Worm (Caenorhabditis elegans) whole organism, L1 larva: Measurements from ENCODE around the gene T26G10.1.

Source experiments
- aha-1 ChIP-seq: fragments of 150-350 bp; optimal IDR thresholded peaks from 2 replicates; lab custom pipeline; 2014; ENCODE audit warnings: missing biosample characterization, missing genetic modification characterization
- aly-2 ChIP-seq: fragments of 150-350 bp; optimal IDR thresholded peaks from 2 replicates; lab custom pipeline; 2014; ENCODE audit warnings: missing biosample characterization, missing genetic modification characterization
- blmp-1 ChIP-seq: fragments of 150-350 bp; optimal IDR thresholded peaks from 2 replicates; lab custom pipeline; 2014; ENCODE audit warnings: missing biosample characterization, missing genetic modification characterization
- ceh-63 ChIP-seq: fragments of 200-800 bp; sonication (Bioruptor generic); optimal IDR thresholded peaks from 2 replicates; lab custom pipeline; 2018; ENCODE audit warnings: mild to moderate bottlenecking, missing genetic modification characterization, missing compliant biosample characterization
- ceh-82 ChIP-seq, 3 experiments: fragments of 150-350 bp in 1 of 3; sonication (generic microtip) in 2 of 3; optimal IDR thresholded peaks; 2 replicates each; lab custom pipeline; 2014 to 2017; ENCODE audit warnings: missing biosample characterization in 3 of 3, missing genetic modification characterization in 3 of 3
- dpl-1 ChIP-seq, 3 experiments: fragments of 150-350 bp in 2 of 3; sonication (generic microtip) in 1 of 3; optimal IDR thresholded peaks; 2 replicates each; lab custom pipeline; 2014 to 2017; ENCODE audit warnings: missing biosample characterization in 3 of 3, missing genetic modification characterization in 3 of 3, missing genetic modification reagents in 3 of 3
- efl-3 ChIP-seq: fragments of 200-800 bp; sonication (Bioruptor generic); optimal IDR thresholded peaks from 2 replicates; lab custom pipeline; 2018; ENCODE audit warnings: mild to moderate bottlenecking, missing genetic modification characterization, missing compliant biosample characterization
- egl-27 ChIP-seq, 2 experiments: fragments of 150-350 bp in 1 of 2; sonication (generic microtip); optimal IDR thresholded peaks; 3 replicates each; lab custom pipeline; 2017 to 2018; ENCODE audit warnings: missing biosample characterization in 2 of 2, missing genetic modification characterization in 2 of 2, missing genetic modification reagents in 2 of 2
- elt-3 ChIP-seq, 6 experiments: fragments of 150-350 bp in 1 of 6; sonication (generic microtip); optimal IDR thresholded peaks; 2 replicates each; lab custom pipeline; 2017 to 2018; ENCODE audit warnings: missing biosample characterization in 6 of 6, missing genetic modification characterization in 6 of 6, inconsistent platforms in 1 of 6
- fkh-10 ChIP-seq: sonication (generic microtip); optimal IDR thresholded peaks from 2 replicates; lab custom pipeline; 2017; ENCODE audit warnings: missing biosample characterization, missing genetic modification reagents, missing genetic modification characterization
- fos-1 ChIP-seq: fragments of 150-350 bp; optimal IDR thresholded peaks from 2 replicates; lab custom pipeline; 2014; ENCODE audit warnings: missing biosample characterization, missing genetic modification characterization
- hlh-4 ChIP-seq: sonication (generic microtip); optimal IDR thresholded peaks from 2 replicates; lab custom pipeline; 2016; ENCODE audit warnings: mild to moderate bottlenecking, missing genetic modification characterization, missing compliant biosample characterization
- isw-1 ChIP-seq: fragments of 200-800 bp; sonication (Bioruptor generic); IDR thresholded peaks from 2 replicates; pipeline ENCODE4 v1.3.6; 2022; ENCODE audit warnings: missing genetic modification characterization, missing compliant biosample characterization
- jun-1 ChIP-seq: fragments of 150-350 bp; optimal IDR thresholded peaks from 2 replicates; lab custom pipeline; 2014; ENCODE audit warnings: missing biosample characterization, missing genetic modification reagents, missing genetic modification characterization
- lin-15B ChIP-seq: fragments of 150-350 bp; sonication (generic microtip); optimal IDR thresholded peaks from 3 replicates; lab custom pipeline; 2014; ENCODE audit warnings: missing biosample characterization, missing genetic modification characterization
- mep-1 ChIP-seq: fragments of 150-350 bp; optimal IDR thresholded peaks from 2 replicates; lab custom pipeline; 2014; ENCODE audit warnings: missing biosample characterization, missing genetic modification characterization
- nhr-12 ChIP-seq: sonication (generic microtip); optimal IDR thresholded peaks from 2 replicates; lab custom pipeline; 2017; ENCODE audit warnings: missing biosample characterization, missing genetic modification characterization
- nhr-28 ChIP-seq: fragments of 150-350 bp; optimal IDR thresholded peaks from 2 replicates; lab custom pipeline; 2014; ENCODE audit warnings: missing biosample characterization, missing genetic modification characterization
- nhr-90 ChIP-seq: sonication (generic microtip); optimal IDR thresholded peaks from 2 replicates; lab custom pipeline; 2016; ENCODE audit warnings: mild to moderate bottlenecking, missing genetic modification characterization, missing compliant biosample characterization; ENCODE audit not compliant: poor library complexity
- unc-130 ChIP-seq: fragments of 150-350 bp; optimal IDR thresholded peaks from 2 replicates; lab custom pipeline; 2017; ENCODE audit warnings: missing biosample characterization, missing genetic modification characterization, inconsistent platforms
- unc-30 ChIP-seq: sonication (generic microtip); optimal IDR thresholded peaks from 2 replicates; lab custom pipeline; 2017; ENCODE audit warnings: missing biosample characterization, missing genetic modification characterization
- unc-62 ChIP-seq: fragments of 150-350 bp; optimal IDR thresholded peaks from 2 replicates; lab custom pipeline; 2014; ENCODE audit warnings: missing biosample characterization, missing genetic modification reagents, missing genetic modification characterization
- unc-86 ChIP-seq: sonication (generic microtip); optimal IDR thresholded peaks from 2 replicates; lab custom pipeline; 2016; ENCODE audit warnings: missing genetic modification characterization, missing compliant biosample characterization
- unc-98 ChIP-seq: fragments of 200-800 bp; sonication (Bioruptor generic); IDR thresholded peaks from 2 replicates; pipeline ENCODE4 v1.3.6; 2022; ENCODE audit warnings: missing genetic modification characterization, missing compliant biosample characterization
- zag-1 ChIP-seq: fragments of 150-350 bp; optimal IDR thresholded peaks from 2 replicates; lab custom pipeline; 2014; ENCODE audit warnings: missing biosample characterization, missing genetic modification characterization
- zip-4 ChIP-seq: fragments of 200-800 bp; sonication (Bioruptor generic); optimal IDR thresholded peaks from 2 replicates; lab custom pipeline; 2018; ENCODE audit warnings: mild to moderate bottlenecking, missing genetic modification characterization, moderate library complexity, missing compliant biosample characterization

Gene T26G10.1

ce11 chrIII:9359060-9359459, 47.4 kb downstream of the T26G10.1 start, which contains the start of gene K04H4.5:
K04H4.5 (plus strand) TSS chrIII:9359360.
- TF ChIP-seq zag-1 (tag; lab: Kevin White, UChicago) (no peak), ceh-82 (tag; optimal IDR thresholded peaks at IDR 0.05; lab: Kevin White, UChicago) (no peak), egl-27 (tag; optimal IDR thresholded peaks at IDR 0.05; lab: Kevin White, UChicago) (no peak), elt-3 (tag; optimal IDR thresholded peaks at IDR 0.05; lab: Kevin White, UChicago) (no peak), blmp-1 (no peak), jun-1 (no peak), unc-62 (GFP tag; lab: Kevin White, UChicago) (no peak), mep-1 (no peak), nhr-12 (no peak), zip-4 (GFP tag; lab: Kevin White, UChicago) (no peak), fos-1 (tag; lab: Kevin White, UChicago) (no peak), unc-130 (no peak), unc-30 (tag; lab: Kevin White, UChicago) (no peak), aha-1 (tag; lab: Kevin White, UChicago) (no peak), dpl-1 (GFP tag; optimal IDR thresholded peaks at IDR 0.05; lab: Kevin White, UChicago) (no peak), isw-1 (GFP tag; lab: Robert Waterston, UW) (no peak), fkh-10 (GFP tag; lab: Kevin White, UChicago) (no peak), efl-3 (GFP tag; lab: Kevin White, UChicago) (no peak)

ce11 chrIII:9355412-9355969, 51.0 kb downstream of the T26G10.1 start, which contains the start of gene chtb-1:
chtb-1 (minus strand) TSS chrIII:9355462.
- no peak for TF ChIP-seq hlh-4 (tag; lab: Kevin White, UChicago)
- no peak for TF ChIP-seq ceh-63 (GFP tag; lab: Kevin White, UChicago)
- TF ChIP-seq unc-86 (tag; lab: Kevin White, UChicago), result no peak
- TF ChIP-seq aly-2 (tag; lab: Kevin White, UChicago), result no peak
- TF ChIP-seq lin-15B (tag; lab: Kevin White, UChicago), result no peak
- TF ChIP-seq unc-98 (GFP tag; lab: Robert Waterston, UW), result no peak
- TF ChIP-seq nhr-28 (tag; lab: Kevin White, UChicago), result no peak
- no peak for TF ChIP-seq efl-3 (GFP tag; lab: Kevin White, UChicago)
- TF ChIP-seq nhr-90 (tag; lab: Kevin White, UChicago), result no peak
